Worm (Caenorhabditis elegans) whole organism, L2 larva: ENCODE results near the gene unc-70.
A peak's percentile ranks its signal among the peaks of the same experiment; 100 is the strongest.

Experiments used
- C34F6.9 ChIP-seq: fragments of 150-350 bp; optimal IDR thresholded peaks from 2 replicates; lab custom pipeline; 2014; ENCODE audit warnings: missing biosample characterization, missing genetic modification characterization
- F13H6.1 ChIP-seq: sonication (generic microtip); optimal IDR thresholded peaks from 2 replicates; lab custom pipeline; 2016; ENCODE audit warnings: missing genetic modification characterization, missing compliant biosample characterization
- R02D3.7 ChIP-seq: fragments of 150-350 bp; optimal IDR thresholded peaks from 2 replicates; lab custom pipeline; 2014; ENCODE audit warnings: missing biosample characterization, missing genetic modification characterization
- ZK546.5 ChIP-seq: sonication (generic microtip); optimal IDR thresholded peaks from 2 replicates; lab custom pipeline; 2017; ENCODE audit warnings: missing biosample characterization, missing genetic modification characterization
- alr-1 ChIP-seq: fragments of 150-350 bp; optimal IDR thresholded peaks from 2 replicates; lab custom pipeline; 2014; ENCODE audit warnings: missing biosample characterization, missing genetic modification characterization
- aly-2 ChIP-seq: fragments of 150-350 bp; optimal IDR thresholded peaks from 2 replicates; lab custom pipeline; 2014; ENCODE audit warnings: missing biosample characterization, missing genetic modification characterization
- blmp-1 ChIP-seq: sonication (generic microtip); optimal IDR thresholded peaks from 2 replicates; lab custom pipeline; 2017; ENCODE audit warnings: missing genetic modification characterization, mild to moderate bottlenecking, missing compliant biosample characterization, antibody characterized with exemption, moderate library complexity; ENCODE audit not compliant: insufficient read depth
- ceh-16 ChIP-seq: fragments of 150-350 bp; optimal IDR thresholded peaks from 2 replicates; lab custom pipeline; 2014; ENCODE audit warnings: missing biosample characterization, missing genetic modification characterization
- ceh-82 ChIP-seq: fragments of 150-350 bp; optimal IDR thresholded peaks from 2 replicates; lab custom pipeline; 2014; ENCODE audit warnings: missing biosample characterization, missing genetic modification characterization
- crh-2 ChIP-seq: sonication (generic microtip); optimal IDR thresholded peaks from 2 replicates; lab custom pipeline; 2017; ENCODE audit warnings: missing biosample characterization, missing genetic modification characterization
- egl-27 ChIP-seq: sonication (generic microtip); optimal IDR thresholded peaks from 3 replicates; lab custom pipeline; 2017; ENCODE audit warnings: missing biosample characterization, missing genetic modification reagents, missing genetic modification characterization
- elt-1 ChIP-seq: fragments of 150-350 bp; optimal IDR thresholded peaks from 2 replicates; lab custom pipeline; 2014; ENCODE audit warnings: missing biosample characterization, missing genetic modification characterization
- elt-3 ChIP-seq: sonication (generic microtip); optimal IDR thresholded peaks from 2 replicates; lab custom pipeline; 2017; ENCODE audit warnings: missing biosample characterization, missing genetic modification characterization
- fos-1 ChIP-seq: fragments of 150-350 bp; optimal IDR thresholded peaks from 2 replicates; lab custom pipeline; 2014; ENCODE audit warnings: missing biosample characterization, missing genetic modification characterization
- gmeb-1 ChIP-seq: fragments of 150-350 bp; optimal IDR thresholded peaks from 2 replicates; lab custom pipeline; 2014; ENCODE audit warnings: missing biosample characterization, missing genetic modification characterization
- lin-11 ChIP-seq: fragments of 150-350 bp; sonication (generic microtip); optimal IDR thresholded peaks from 2 replicates; lab custom pipeline; 2014; ENCODE audit warnings: missing biosample characterization, missing genetic modification characterization, inconsistent platforms, mixed read lengths
- lin-39 ChIP-seq: fragments of 150-350 bp; optimal IDR thresholded peaks from 2 replicates; lab custom pipeline; 2014; ENCODE audit warnings: missing biosample characterization, missing genetic modification reagents, missing genetic modification characterization
- lsy-2 ChIP-seq, 2 experiments: fragments of 150-350 bp in 1 of 2; sonication (generic microtip) in 1 of 2; optimal IDR thresholded peaks; 2 replicates each; lab custom pipeline; 2014 to 2017; ENCODE audit warnings: missing biosample characterization in 2 of 2, missing genetic modification characterization in 2 of 2
- mab-5 ChIP-seq: fragments of 150-350 bp; optimal IDR thresholded peaks from 2 replicates; lab custom pipeline; 2014; ENCODE audit warnings: missing biosample characterization, missing genetic modification characterization
- mbf-1 ChIP-seq: sonication (generic microtip); optimal IDR thresholded peaks from 2 replicates; lab custom pipeline; 2017; ENCODE audit warnings: missing biosample characterization, missing genetic modification characterization
- nhr-10 ChIP-seq: sonication (generic microtip); optimal IDR thresholded peaks from 2 replicates; lab custom pipeline; 2017; ENCODE audit warnings: missing biosample characterization, missing genetic modification characterization
- nhr-11 ChIP-seq: fragments of 150-350 bp; optimal IDR thresholded peaks from 2 replicates; lab custom pipeline; 2014; ENCODE audit warnings: missing biosample characterization, missing genetic modification characterization
- nhr-12 ChIP-seq: fragments of 150-350 bp; optimal IDR thresholded peaks from 2 replicates; lab custom pipeline; 2014; ENCODE audit warnings: missing biosample characterization, missing genetic modification characterization
- nhr-129 ChIP-seq: fragments of 150-350 bp; optimal IDR thresholded peaks from 2 replicates; lab custom pipeline; 2014; ENCODE audit warnings: missing biosample characterization, missing genetic modification characterization
- nhr-21 ChIP-seq: fragments of 150-350 bp; optimal IDR thresholded peaks from 2 replicates; lab custom pipeline; 2014; ENCODE audit warnings: missing biosample characterization, missing genetic modification characterization
- nhr-237 ChIP-seq: fragments of 150-350 bp; optimal IDR thresholded peaks from 2 replicates; lab custom pipeline; 2014; ENCODE audit warnings: missing biosample characterization, missing genetic modification characterization
- nhr-25 ChIP-seq: fragments of 150-350 bp; sonication (generic microtip); optimal IDR thresholded peaks from 3 replicates; lab custom pipeline; 2014; ENCODE audit warnings: missing biosample characterization, missing genetic modification characterization
- nhr-6 ChIP-seq: fragments of 150-350 bp; optimal IDR thresholded peaks from 2 replicates; lab custom pipeline; 2014; ENCODE audit warnings: missing biosample characterization, missing genetic modification characterization
- nhr-77 ChIP-seq: fragments of 150-350 bp; optimal IDR thresholded peaks from 2 replicates; lab custom pipeline; 2014; ENCODE audit warnings: missing biosample characterization, missing genetic modification characterization
- peb-1 ChIP-seq: fragments of 150-350 bp; optimal IDR thresholded peaks from 2 replicates; lab custom pipeline; 2014; ENCODE audit warnings: missing biosample characterization, missing genetic modification characterization
- sem-4 ChIP-seq: fragments of 150-350 bp; optimal IDR thresholded peaks from 2 replicates; lab custom pipeline; 2014; ENCODE audit warnings: missing biosample characterization, missing genetic modification reagents, missing genetic modification characterization
- sma-3 ChIP-seq: sonication (generic microtip); optimal IDR thresholded peaks from 2 replicates; lab custom pipeline; 2016; ENCODE audit warnings: missing genetic modification reagents, missing genetic modification characterization, missing compliant biosample characterization
- sma-9 ChIP-seq, 2 experiments: fragments of 150-350 bp in 1 of 2; sonication (generic microtip) in 1 of 2; optimal IDR thresholded peaks; 2 replicates each; lab custom pipeline; 2014 to 2016; ENCODE audit warnings: missing genetic modification characterization in 2 of 2, mild to moderate bottlenecking in 1 of 2, missing biosample characterization in 1 of 2, missing compliant biosample characterization in 1 of 2, missing genetic modification reagents in 1 of 2, moderate library complexity in 1 of 2
- snpc-4 ChIP-seq: fragments of 150-350 bp; optimal IDR thresholded peaks from 2 replicates; lab custom pipeline; 2014; ENCODE audit warnings: missing biosample characterization, missing genetic modification characterization
- unc-39 ChIP-seq: fragments of 150-350 bp; optimal IDR thresholded peaks from 2 replicates; lab custom pipeline; 2014; ENCODE audit warnings: missing biosample characterization, missing genetic modification characterization
- unc-55 ChIP-seq: fragments of 150-350 bp; sonication (generic microtip); optimal IDR thresholded peaks from 3 replicates; lab custom pipeline; 2014; ENCODE audit warnings: missing biosample characterization, missing genetic modification reagents, missing genetic modification characterization
- unc-62 ChIP-seq: fragments of 150-350 bp; optimal IDR thresholded peaks from 2 replicates; lab custom pipeline; 2014; ENCODE audit warnings: missing biosample characterization, missing genetic modification reagents, missing genetic modification characterization
- ztf-1 ChIP-seq: fragments of 200-800 bp; sonication (Bioruptor generic); conservative IDR thresholded peaks from 2 replicates; pipeline ENCODE4 v1.3.6; 2022; ENCODE audit warnings: missing genetic modification characterization, missing compliant biosample characterization
- ztf-4 ChIP-seq: fragments of 150-350 bp; optimal IDR thresholded peaks from 2 replicates; lab custom pipeline; 2014; ENCODE audit warnings: missing biosample characterization, missing genetic modification characterization

The unc-70 gene

ce11 chrV:6881038-6881437 is at the start of gene unc-70:
Gene unc-70 (plus strand): TSS chrV:6881338.
- TF ChIP-seq fos-1, result no peak
- TF ChIP-seq unc-55 (GFP tag; lab: Kevin White, UChicago), result peak; percentile 5

ce11 chrV:6831539-6831938 is 49.6 kb upstream of the unc-70 start:
- TF ChIP-seq unc-39 (tag; lab: Kevin White, UChicago), result no peak
- no peak for TF ChIP-seq nhr-237 (tag; lab: Kevin White, UChicago)
- no peak for TF ChIP-seq aly-2 (tag; lab: Kevin White, UChicago)
- no peak for TF ChIP-seq ztf-1

- TF ChIP-seq ztf-4 (tag; lab: Kevin White, UChicago) (no peak), lin-39 (tag; lab: Kevin White, UChicago) (no peak), elt-1 (no peak), unc-62 (GFP tag; lab: Kevin White, UChicago) (no peak), R02D3.7 (tag; lab: Kevin White, UChicago) (no peak), sem-4 (tag; lab: Kevin White, UChicago) (no peak), nhr-11 (tag; lab: Kevin White, UChicago) (no peak), alr-1 (no peak), elt-3 (tag; lab: Kevin White, UChicago) (no peak), ceh-82 (tag; lab: Kevin White, UChicago) (no peak), lin-11 (tag; lab: Kevin White, UChicago) (no peak), mab-5 (tag; lab: Kevin White, UChicago) (no peak), snpc-4 (no peak), sma-9 (GFP tag; optimal IDR thresholded peaks at IDR 0.05; lab: Kevin White, UChicago) (no peak), sma-9 (tag; optimal IDR thresholded peaks at IDR 0.05; lab: Kevin White, UChicago) (no peak), ZK546.5 (no peak)
Measured at ce11 chrV:6835242-6835641, 45.9 kb upstream of the unc-70 start, which contains the start of the genes T15B7.14 and col-143. Gene T15B7.14 (minus strand): TSS chrV:6835342. Gene col-143 (plus strand): TSS chrV:6835635.

ce11 chrV:6836036-6836435 is 45.1 kb upstream of the unc-70 start:
- TF ChIP-seq blmp-1 (no peak), egl-27 (tag; lab: Kevin White, UChicago) (no peak), nhr-11 (tag; lab: Kevin White, UChicago) (no peak), nhr-12 (no peak), nhr-25 (tag; lab: Kevin White, UChicago) (no peak), nhr-129 (no peak), ztf-1 (no peak), lsy-2 (tag; optimal IDR thresholded peaks at IDR 0.05; lab: Kevin White, UChicago) (no peak)

- TF ChIP-seq sem-4 (tag; lab: Kevin White, UChicago) (no peak), crh-2 (tag; lab: Kevin White, UChicago) (no peak), nhr-12 (no peak), gmeb-1 (peak; percentile 78), elt-3 (tag; lab: Kevin White, UChicago) (no peak), nhr-10 (tag; lab: Kevin White, UChicago) (no peak), ceh-16 (tag; lab: Kevin White, UChicago) (no peak), ztf-1 (no peak), mbf-1 (no peak), nhr-25 (tag; lab: Kevin White, UChicago) (no peak), aly-2 (tag; lab: Kevin White, UChicago) (no peak), F13H6.1 (no peak), R02D3.7 (tag; lab: Kevin White, UChicago) (peak; percentile 93), ceh-82 (tag; lab: Kevin White, UChicago) (no peak), nhr-6 (tag; lab: Kevin White, UChicago) (no peak), sma-9 (GFP tag; optimal IDR thresholded peaks at IDR 0.05; lab: Kevin White, UChicago) (peak; percentile 8), sma-9 (tag; optimal IDR thresholded peaks at IDR 0.05; lab: Kevin White, UChicago) (no peak), nhr-237 (tag; lab: Kevin White, UChicago) (no peak), nhr-21 (no peak), C34F6.9 (tag; lab: Kevin White, UChicago) (peak; percentile 50), lin-39 (tag; lab: Kevin White, UChicago) (no peak), unc-55 (GFP tag; lab: Kevin White, UChicago) (peak; percentile 81), sma-3 (no peak), nhr-77 (no peak), nhr-129 (no peak), lin-11 (tag; lab: Kevin White, UChicago) (no peak), peb-1 (tag; lab: Kevin White, UChicago) (no peak), blmp-1 (no peak)
Measured at ce11 chrV:6838599-6838998, 42.5 kb upstream of the unc-70 start, which contains the start of gene T15B7.15. Gene T15B7.15 (minus strand): TSS chrV:6838665.
